Worm (Caenorhabditis elegans) whole organism, late embryonic: ENCODE results near the gene K09D9.14.

Experiments used
- ama-1 ChIP-seq: fragments of 150-350 bp; optimal IDR thresholded peaks from 2 replicates; lab custom pipeline; 2014
- ceh-19 ChIP-seq: fragments of 200-800 bp; sonication (Bioruptor generic); optimal IDR thresholded peaks from 2 replicates; lab custom pipeline; 2018; ENCODE audit warnings: mild to moderate bottlenecking, missing genetic modification characterization, missing compliant biosample characterization
- ceh-2 ChIP-seq: sonication (generic microtip); optimal IDR thresholded peaks from 2 replicates; lab custom pipeline; 2016; ENCODE audit warnings: missing genotype, missing genetic modification characterization, missing compliant biosample characterization
- ceh-9 ChIP-seq: sonication (generic microtip); optimal IDR thresholded peaks from 2 replicates; lab custom pipeline; 2016; ENCODE audit warnings: mild to moderate bottlenecking, missing genetic modification characterization, inconsistent platforms, missing compliant biosample characterization
- dve-1 ChIP-seq: sonication (generic microtip); optimal IDR thresholded peaks from 2 replicates; lab custom pipeline; 2017; ENCODE audit warnings: antibody characterized with exemption, mild to moderate bottlenecking, missing genetic modification characterization, missing compliant biosample characterization
- fkh-10 ChIP-seq: fragments of 150-350 bp; optimal IDR thresholded peaks from 2 replicates; lab custom pipeline; 2014; ENCODE audit warnings: missing biosample characterization, missing genetic modification reagents, missing genetic modification characterization
- hlh-30 ChIP-seq: sonication (generic microtip); optimal IDR thresholded peaks from 2 replicates; lab custom pipeline; 2017; ENCODE audit warnings: antibody characterized with exemption, missing genetic modification characterization, missing compliant biosample characterization; ENCODE audit not compliant: insufficient read depth
- nfya-1 ChIP-seq: sonication (generic microtip); optimal IDR thresholded peaks from 2 replicates; lab custom pipeline; 2017; ENCODE audit warnings: missing genetic modification characterization, mild to moderate bottlenecking, missing compliant biosample characterization, antibody characterized with exemption, moderate library complexity
- pha-4 ChIP-seq: fragments of 150-350 bp; optimal IDR thresholded peaks from 2 replicates; lab custom pipeline; 2018; ENCODE audit warnings: missing biosample characterization, missing genetic modification reagents, missing genetic modification characterization
- pqm-1 ChIP-seq: sonication (generic microtip); optimal IDR thresholded peaks from 2 replicates; lab custom pipeline; 2016; ENCODE audit warnings: missing genetic modification characterization, missing compliant biosample characterization
- unc-55 ChIP-seq: sonication (generic microtip); optimal IDR thresholded peaks from 2 replicates; lab custom pipeline; 2017; ENCODE audit warnings: missing biosample characterization, missing genetic modification reagents, missing genetic modification characterization

ce11 chrV:4016780-4017179 lies 4.9 kb downstream of the K09D9.14 start, which contains the start of gene srw-89:
- TF ChIP-seq pha-4 (tag; lab: Kevin White, UChicago) (no peak), ceh-9 (tag; lab: Kevin White, UChicago) (no peak), fkh-10 (GFP tag; lab: Kevin White, UChicago) (no peak), ama-1 (lab: Kevin White, UChicago) (no peak), pqm-1 (tag; lab: Kevin White, UChicago) (no peak), dve-1 (tag; lab: Kevin White, UChicago) (no peak), nfya-1 (tag; lab: Kevin White, UChicago) (no peak), hlh-30 (tag; lab: Kevin White, UChicago) (no peak), unc-55 (GFP tag; lab: Kevin White, UChicago) (no peak), ceh-19 (GFP tag; lab: Kevin White, UChicago) (no peak), ceh-2 (no peak)
